Fruit fly (Drosophila melanogaster): ENCODE data around the gene CG33673.

dm6 chr2L:1913047-1913760, 33.3 kb downstream of the CG33673 start:
- TF ChIP-seq CG6808 (GFP tag; optimal IDR thresholded peaks at IDR 0.05) (no peak), CG15336 (GFP tag; IDR thresholded peaks at IDR 0.05) (0 out of 2 replicates have a peak, but pooled peaks have one; percentile 19), pdm3 (GFP tag; optimal IDR thresholded peaks at IDR 0.05) (no peak), OdsH (GFP tag; optimal IDR thresholded peaks at IDR 0.05) (no peak), svp (GFP tag) (peak; percentile 48), fd85E (GFP tag; optimal IDR thresholded peaks at IDR 0.05) (no peak), CG16779 (tag; optimal IDR thresholded peaks at IDR 0.05) (no peak), spab (GFP tag; optimal IDR thresholded peaks at IDR 0.05) (no peak), Smox (GFP tag; optimal IDR thresholded peaks at IDR 0.05) (no peak), Hr4 (GFP tag; optimal IDR thresholded peaks at IDR 0.05) (no peak), CG3919 (GFP tag; optimal IDR thresholded peaks at IDR 0.05) (no peak), Blimp-1 (GFP tag; optimal IDR thresholded peaks at IDR 0.05) (no peak)

Data from whole organism, prepupa.